Worm (Caenorhabditis elegans) whole organism, midembryonic: Measurements from ENCODE around the gene srh-115.

Source experiments
- cog-1 ChIP-seq: sonication (generic microtip); optimal IDR thresholded peaks from 2 replicates; lab custom pipeline; 2016; ENCODE audit warnings: missing genetic modification characterization, missing compliant biosample characterization
- flt-1 ChIP-seq: fragments of 200-800 bp; sonication (Bioruptor generic); IDR thresholded peaks from 2 replicates; pipeline ENCODE4 v1.3.6; 2022; ENCODE audit warnings: missing genetic modification characterization, missing compliant biosample characterization
- klf-2 ChIP-seq: fragments of 200-800 bp; sonication (Bioruptor generic); conservative IDR thresholded peaks from 2 replicates; pipeline ENCODE4 v1.3.6; 2022; ENCODE audit warnings: missing genetic modification reagents, missing genetic modification characterization, missing compliant biosample characterization
- med-1 ChIP-seq: sonication (generic microtip); optimal IDR thresholded peaks from 2 replicates; lab custom pipeline; 2017; ENCODE audit warnings: missing genetic modification characterization, mild to moderate bottlenecking, missing compliant biosample characterization, antibody characterized with exemption, missing genetic modification reagents; ENCODE audit not compliant: insufficient read depth
- tab-1 ChIP-seq: fragments of 200-800 bp; sonication (Bioruptor generic); IDR thresholded peaks from 2 replicates; pipeline ENCODE4 v1.3.6; 2022; ENCODE audit warnings: missing genetic modification characterization, missing compliant biosample characterization
- ztf-23 ChIP-seq: fragments of 200-800 bp; sonication (Bioruptor generic); IDR thresholded peaks from 2 replicates; pipeline ENCODE4 v1.3.6; 2022; ENCODE audit warnings: missing genetic modification reagents, missing genetic modification characterization, missing compliant biosample characterization

DNA sequence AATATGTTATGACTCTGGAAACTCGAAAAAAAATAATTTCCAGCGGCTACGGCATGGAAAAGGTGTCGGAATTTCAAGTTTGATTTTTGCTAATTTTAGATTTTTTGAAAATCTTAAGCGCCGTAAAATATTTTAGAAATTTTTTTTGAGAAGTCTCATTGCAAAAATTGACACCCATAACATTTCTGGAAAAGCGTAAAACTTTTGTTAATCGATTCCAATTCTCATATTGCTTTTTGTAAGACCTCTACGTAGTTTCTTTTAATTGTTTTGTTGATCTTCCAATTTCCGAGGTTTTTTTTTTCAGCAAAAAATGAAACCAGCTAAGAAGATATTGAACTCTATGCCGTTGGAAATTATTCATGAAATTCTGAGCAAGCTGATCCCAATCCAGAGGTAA lies 3.3 kb downstream of the srh-115 start, which contains the start of gene fbxa-85:
- no peak for TF ChIP-seq ztf-23 (GFP tag; lab: Robert Waterston, UW)
- TF ChIP-seq flt-1 (GFP tag; lab: Robert Waterston, UW): no peak
- no peak for TF ChIP-seq tab-1
- no peak for TF ChIP-seq cog-1 (tag; lab: Kevin White, UChicago)
- no peak for TF ChIP-seq med-1 (GFP tag; lab: Kevin White, UChicago)
- TF ChIP-seq klf-2 (GFP tag; lab: Robert Waterston, UW): no peak
